Worm (Caenorhabditis elegans) whole organism, mixed stage, embryonic: Measurements from ENCODE around the gene M176.4.

Experiments
- M03D4.4 ChIP-seq: sonication (generic microtip); optimal IDR thresholded peaks from 2 replicates; lab custom pipeline; 2017; ENCODE audit warnings: mild to moderate bottlenecking, missing genetic modification characterization, missing compliant biosample characterization
- bed-3 ChIP-seq: fragments of 200-800 bp; sonication (Bioruptor generic); optimal IDR thresholded peaks from 3 replicates; lab custom pipeline; 2018; ENCODE audit warnings: mild to moderate bottlenecking, missing genetic modification characterization, moderate library complexity, missing compliant biosample characterization
- blmp-1 ChIP-seq: fragments of 150-350 bp; optimal IDR thresholded peaks from 2 replicates; lab custom pipeline; 2014; ENCODE audit warnings: missing biosample characterization, missing genetic modification characterization
- ceh-43 ChIP-seq: fragments of 200-800 bp; sonication (Bioruptor generic); optimal IDR thresholded peaks from 2 replicates; lab custom pipeline; 2018; ENCODE audit warnings: mild to moderate bottlenecking, missing genetic modification characterization, moderate library complexity, missing compliant biosample characterization
- ceh-83 ChIP-seq: fragments of 200-800 bp; sonication (Bioruptor generic); optimal IDR thresholded peaks from 2 replicates; lab custom pipeline; 2018; ENCODE audit warnings: mild to moderate bottlenecking, missing genetic modification characterization, missing compliant biosample characterization
- ces-1 ChIP-seq: fragments of 150-350 bp; optimal IDR thresholded peaks from 2 replicates; lab custom pipeline; 2014; ENCODE audit warnings: missing biosample characterization, missing genetic modification reagents, missing genetic modification characterization
- cnd-1 ChIP-seq: fragments of 200-800 bp; sonication (Bioruptor generic); optimal IDR thresholded peaks from 2 replicates; lab custom pipeline; 2018; ENCODE audit warnings: mild to moderate bottlenecking, missing genetic modification characterization, missing compliant biosample characterization
- drap-1 ChIP-seq: fragments of 200-800 bp; sonication (Bioruptor generic); optimal IDR thresholded peaks from 3 replicates; lab custom pipeline; 2018; ENCODE audit warnings: mild to moderate bottlenecking, missing genetic modification characterization, missing compliant biosample characterization
- elt-1 ChIP-seq: sonication (generic microtip); optimal IDR thresholded peaks from 2 replicates; lab custom pipeline; 2017; ENCODE audit warnings: missing genetic modification characterization, mild to moderate bottlenecking, missing compliant biosample characterization, antibody characterized with exemption, moderate library complexity, borderline replicate concordance; ENCODE audit not compliant: insufficient read depth
- elt-3 ChIP-seq: fragments of 150-350 bp; optimal IDR thresholded peaks from 2 replicates; lab custom pipeline; 2014; ENCODE audit warnings: missing biosample characterization, missing genetic modification characterization
- flh-1 ChIP-seq: fragments of 200-800 bp; sonication (Bioruptor generic); optimal IDR thresholded peaks from 2 replicates; lab custom pipeline; 2018; ENCODE audit warnings: mild to moderate bottlenecking, missing genetic modification characterization, moderate library complexity, missing compliant biosample characterization
- hlh-1 ChIP-seq: fragments of 150-350 bp; optimal IDR thresholded peaks from 2 replicates; lab custom pipeline; 2014; ENCODE audit warnings: missing biosample characterization, missing genetic modification reagents, missing genetic modification characterization
- lin-13 ChIP-seq: fragments of 150-350 bp; optimal IDR thresholded peaks from 2 replicates; lab custom pipeline; 2014; ENCODE audit warnings: missing biosample characterization, missing genetic modification characterization
- lin-32 ChIP-seq: fragments of 200-800 bp; sonication (Bioruptor generic); optimal IDR thresholded peaks from 2 replicates; lab custom pipeline; 2018; ENCODE audit warnings: mild to moderate bottlenecking, missing genetic modification characterization, missing compliant biosample characterization
- lsy-2 ChIP-seq: fragments of 150-350 bp; optimal IDR thresholded peaks from 2 replicates; lab custom pipeline; 2014; ENCODE audit warnings: missing biosample characterization, missing genetic modification characterization
- mab-5 ChIP-seq: fragments of 150-350 bp; optimal IDR thresholded peaks from 2 replicates; lab custom pipeline; 2014; ENCODE audit warnings: missing biosample characterization, missing genetic modification characterization
- mep-1 ChIP-seq: fragments of 150-350 bp; optimal IDR thresholded peaks from 2 replicates; lab custom pipeline; 2017; ENCODE audit warnings: missing biosample characterization, missing genetic modification reagents, missing genetic modification characterization, inconsistent platforms
- mls-2 ChIP-seq: sonication (generic microtip); optimal IDR thresholded peaks from 2 replicates; lab custom pipeline; 2016; ENCODE audit warnings: mild to moderate bottlenecking, missing genetic modification characterization, moderate library complexity, missing compliant biosample characterization
- nhr-12 ChIP-seq: fragments of 150-350 bp; optimal IDR thresholded peaks from 2 replicates; lab custom pipeline; 2014; ENCODE audit warnings: missing biosample characterization, missing genetic modification characterization
- nhr-2 ChIP-seq: fragments of 150-350 bp; optimal IDR thresholded peaks from 2 replicates; lab custom pipeline; 2014; ENCODE audit warnings: missing biosample characterization, missing genetic modification characterization
- nhr-237 ChIP-seq: fragments of 150-350 bp; optimal IDR thresholded peaks from 2 replicates; lab custom pipeline; 2014; ENCODE audit warnings: missing biosample characterization, missing genetic modification characterization
- nhr-76 ChIP-seq: sonication (generic microtip); optimal IDR thresholded peaks from 2 replicates; lab custom pipeline; 2017; ENCODE audit warnings: missing biosample characterization, missing genetic modification characterization
- pha-4 ChIP-seq: fragments of 150-350 bp; optimal IDR thresholded peaks from 2 replicates; lab custom pipeline; 2018; ENCODE audit warnings: missing biosample characterization, missing genetic modification reagents, missing genetic modification characterization
- snpc-4 ChIP-seq: fragments of 150-350 bp; optimal IDR thresholded peaks from 2 replicates; lab custom pipeline; 2014; ENCODE audit warnings: missing biosample characterization, missing genetic modification characterization
- unc-120 ChIP-seq: sonication (generic microtip); optimal IDR thresholded peaks from 2 replicates; lab custom pipeline; 2017; ENCODE audit warnings: missing genetic modification characterization, missing compliant biosample characterization; ENCODE audit not compliant: poor library complexity, severe bottlenecking
- unc-39 ChIP-seq: fragments of 150-350 bp; optimal IDR thresholded peaks from 2 replicates; lab custom pipeline; 2014; ENCODE audit warnings: missing biosample characterization, missing genetic modification characterization
- unc-62 ChIP-seq: fragments of 150-350 bp; optimal IDR thresholded peaks from 2 replicates; lab custom pipeline; 2014; ENCODE audit warnings: missing biosample characterization, missing genetic modification reagents, missing genetic modification characterization
- zip-8 ChIP-seq: fragments of 150-350 bp; optimal IDR thresholded peaks from 2 replicates; lab custom pipeline; 2014; ENCODE audit warnings: missing biosample characterization, missing genetic modification characterization
- ztf-11 ChIP-seq: fragments of 150-350 bp; optimal IDR thresholded peaks from 2 replicates; lab custom pipeline; 2014; ENCODE audit warnings: missing biosample characterization, missing genetic modification characterization

The M176.4 gene

DNA sequence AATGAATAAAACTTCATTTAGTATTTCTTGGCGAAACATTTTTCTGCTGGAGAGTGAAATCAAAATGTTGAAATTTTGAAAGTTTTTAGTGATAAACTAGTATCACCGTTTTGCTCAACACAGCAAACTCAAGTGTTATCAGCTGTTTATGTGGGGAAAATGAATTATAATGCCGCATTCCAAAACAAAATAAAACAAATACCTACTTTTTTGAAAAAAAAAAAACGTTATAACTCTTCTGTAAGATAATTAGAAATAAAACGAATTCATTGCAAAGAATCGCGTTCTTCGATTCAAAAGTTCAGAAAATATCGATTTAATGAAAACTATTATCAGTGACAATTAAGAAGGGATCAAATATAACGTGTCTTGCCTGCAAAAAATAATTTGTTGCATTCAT is 20.7 kb upstream of the M176.4 start, which contains the start of gene Y51B9A.9:
Gene Y51B9A.9 (minus strand): TSS at position 101 of the 400 bp plus-strand sequence.
- no peak for TF ChIP-seq ceh-83 (GFP tag; lab: Kevin White, UChicago)
- TF ChIP-seq hlh-1, result no peak
- no peak for TF ChIP-seq ceh-43
- TF ChIP-seq nhr-76 (tag; lab: Kevin White, UChicago), result no peak
- no peak for TF ChIP-seq M03D4.4

- TF ChIP-seq M03D4.4 (no peak), unc-120 (tag; lab: Kevin White, UChicago) (no peak), mab-5 (tag; lab: Kevin White, UChicago) (no peak), lin-32 (GFP tag; lab: Kevin White, UChicago) (no peak), flh-1 (GFP tag; lab: Kevin White, UChicago) (no peak), unc-62 (GFP tag; lab: Kevin White, UChicago) (no peak), elt-1 (tag; lab: Kevin White, UChicago) (no peak)
These were observed 19.7 kb upstream of the M176.4 start, which contains the start of the genes Y51B9A.14 and Y51B9A.8 for ce11 chrII:9398370-9398901. Gene Y51B9A.14, minus strand, starts transcription at chrII:9398470. Gene Y51B9A.8, plus strand, starts transcription at chrII:9398851.

DNA sequence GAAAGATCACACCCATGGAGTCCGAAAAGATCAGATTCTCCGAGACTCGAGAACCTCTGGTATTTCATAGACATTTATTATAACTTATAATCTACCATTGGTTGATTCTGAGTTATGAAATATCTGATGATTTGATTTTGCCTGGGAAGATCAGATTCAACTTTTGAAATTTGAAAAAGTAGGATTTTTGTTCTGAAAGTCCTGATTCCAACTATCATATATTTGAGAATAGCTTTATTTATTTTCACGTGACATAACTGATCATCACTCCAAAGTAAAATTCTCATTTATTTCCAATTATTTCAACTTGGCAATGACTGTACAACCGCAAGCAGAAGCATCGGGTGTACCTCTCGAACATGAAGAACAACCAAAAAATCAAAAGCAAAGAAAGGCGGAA is 18.4 kb upstream of the M176.4 start, which contains the start of gene Y51B9A.7:
Gene Y51B9A.7 (plus strand): TSS at position 301 of the 400 bp plus-strand sequence.
- no peak for TF ChIP-seq snpc-4 (tag; lab: Kevin White, UChicago)
- TF ChIP-seq mls-2 (tag; lab: Kevin White, UChicago), result no peak
- no peak for TF ChIP-seq nhr-237 (tag; lab: Kevin White, UChicago)
- TF ChIP-seq elt-1 (tag; lab: Kevin White, UChicago), result no peak
- TF ChIP-seq lin-13 (tag; lab: Kevin White, UChicago), result no peak
- no peak for TF ChIP-seq bed-3
- no peak for TF ChIP-seq ztf-11 (tag; lab: Kevin White, UChicago)
- TF ChIP-seq zip-8 (tag; lab: Kevin White, UChicago), result no peak
- TF ChIP-seq nhr-12 (tag; lab: Kevin White, UChicago), result no peak
- TF ChIP-seq ceh-43, result no peak
- TF ChIP-seq mab-5 (tag; lab: Kevin White, UChicago), result no peak
- no peak for TF ChIP-seq nhr-2 (tag; lab: Kevin White, UChicago)

- TF ChIP-seq zip-8 (tag; lab: Kevin White, UChicago) (no peak), blmp-1 (tag; lab: Kevin White, UChicago) (no peak), M03D4.4 (no peak), elt-1 (tag; lab: Kevin White, UChicago) (no peak), unc-62 (GFP tag; lab: Kevin White, UChicago) (no peak), mep-1 (no peak), snpc-4 (tag; lab: Kevin White, UChicago) (no peak), ceh-43 (no peak), ceh-83 (GFP tag; lab: Kevin White, UChicago) (no peak), nhr-76 (tag; lab: Kevin White, UChicago) (no peak), nhr-12 (tag; lab: Kevin White, UChicago) (no peak), mls-2 (tag; lab: Kevin White, UChicago) (no peak), drap-1 (GFP tag; lab: Kevin White, UChicago) (no peak), unc-39 (no peak), mab-5 (tag; lab: Kevin White, UChicago) (no peak), pha-4 (tag; lab: Kevin White, UChicago) (no peak), bed-3 (no peak), lsy-2 (no peak)
These were observed 15.1 kb upstream of the M176.4 start, which contains the start of gene Y51B9A.6 for ce11 chrII:9403087-9403486. Gene Y51B9A.6, minus strand, starts transcription at chrII:9403187.

ce11 chrII:9403846-9404245 is 14.3 kb upstream of the M176.4 start, which contains the start of gene Y51B9A.5:
Gene Y51B9A.5, plus strand, starts transcription at chrII:9404146.
- TF ChIP-seq unc-39 (no peak), lin-32 (GFP tag; lab: Kevin White, UChicago) (no peak), cnd-1 (no peak), ces-1 (GFP tag; lab: Kevin White, UChicago) (no peak), hlh-1 (no peak), nhr-12 (tag; lab: Kevin White, UChicago) (no peak), bed-3 (no peak), elt-3 (tag; lab: Kevin White, UChicago) (no peak), ztf-11 (tag; lab: Kevin White, UChicago) (no peak), unc-120 (tag; lab: Kevin White, UChicago) (no peak), lin-13 (tag; lab: Kevin White, UChicago) (no peak), blmp-1 (tag; lab: Kevin White, UChicago) (no peak), lsy-2 (no peak), nhr-76 (tag; lab: Kevin White, UChicago) (no peak), drap-1 (GFP tag; lab: Kevin White, UChicago) (no peak), elt-1 (tag; lab: Kevin White, UChicago) (no peak), unc-62 (GFP tag; lab: Kevin White, UChicago) (no peak), mep-1 (no peak), nhr-237 (tag; lab: Kevin White, UChicago) (no peak), pha-4 (tag; lab: Kevin White, UChicago) (no peak)
